Worm (Caenorhabditis elegans): ENCODE data around the gene C17A2.3.

Gene C17A2.3

DNA sequence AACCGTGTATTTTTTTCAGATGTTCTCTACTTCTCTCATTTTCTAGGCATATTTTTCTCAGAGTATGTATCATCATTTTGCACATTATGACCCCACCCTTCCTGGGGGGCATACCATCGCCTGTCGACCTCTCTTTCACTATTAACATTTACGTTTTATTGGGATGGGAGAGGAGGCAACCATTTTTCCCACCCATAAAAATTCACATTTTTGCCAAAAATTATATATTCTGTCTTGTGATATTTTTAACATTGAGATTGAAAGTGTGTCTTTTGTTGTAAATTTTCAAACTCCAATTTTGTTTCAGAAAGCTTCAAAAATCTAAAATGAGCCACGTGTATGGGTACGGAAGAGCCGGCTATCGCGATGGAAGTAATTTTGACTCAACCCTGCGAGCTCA is 51.3 kb downstream of the C17A2.3 start, which contains the start of gene F53C3.7:
Gene F53C3.7 (plus strand): TSS at position 301 of the 400 bp plus-strand sequence.
- TF ChIP-seq hlh-8 (tag; optimal IDR thresholded peaks at IDR 0.05): no peak
- TF ChIP-seq ceh-14 (tag; optimal IDR thresholded peaks at IDR 0.05): no peak
- no peak for TF ChIP-seq ceh-24 (tag; optimal IDR thresholded peaks at IDR 0.05)
- TF ChIP-seq gmeb-2 (tag; optimal IDR thresholded peaks at IDR 0.05): no peak
- TF ChIP-seq odd-2 (tag; optimal IDR thresholded peaks at IDR 0.05): no peak
- no peak for TF ChIP-seq ceh-45 (GFP tag; IDR thresholded peaks at IDR 0.05)
- no peak for TF ChIP-seq hlh-13 (GFP tag; optimal IDR thresholded peaks at IDR 0.05)

Measured in whole organism, late embryonic.